Fruit fly (Drosophila melanogaster) whole organism, pupa: ENCODE measurements around the gene Rtnl1.

ENCODE experiments used
- CG10348 ChIP-seq: fragments of 200-800 bp; sonication (Bioruptor generic); IDR thresholded peaks from 2 replicates; pipeline ENCODE4 v1.3.6; 2022; ENCODE audit warnings: missing biosample characterization, missing genetic modification characterization
- CG12605 ChIP-seq: fragments of 200-800 bp; sonication (Bioruptor generic); IDR thresholded peaks from 2 replicates; pipeline ENCODE4 v1.3.6; 2022; ENCODE audit warnings: missing biosample characterization, missing genetic modification characterization
- CG13204 ChIP-seq: fragments of 200-800 bp; sonication (Bioruptor generic); optimal IDR thresholded peaks from 2 replicates; lab custom pipeline; 2018; ENCODE audit warnings: missing biosample characterization, mild to moderate bottlenecking, missing genetic modification characterization, moderate library complexity
- CG14655 ChIP-seq: fragments of 200-800 bp; sonication (Bioruptor generic); optimal IDR thresholded peaks from 3 replicates; lab custom pipeline; 2017; ENCODE audit warnings: mild to moderate bottlenecking, missing biosample characterization, missing genetic modification reagents, missing genetic modification characterization
- CG15710 ChIP-seq: fragments of 200-800 bp; sonication (Bioruptor generic); optimal IDR thresholded peaks from 2 replicates; lab custom pipeline; 2018; ENCODE audit warnings: missing biosample characterization, mild to moderate bottlenecking, missing genetic modification characterization, moderate library complexity
- CG17806 ChIP-seq: fragments of 200-800 bp; sonication (Bioruptor generic); optimal IDR thresholded peaks from 2 replicates; lab custom pipeline; 2018; ENCODE audit warnings: missing biosample characterization, mild to moderate bottlenecking, missing genetic modification characterization, moderate library complexity
- CG32121 ChIP-seq: fragments of 200-800 bp; sonication (Bioruptor generic); IDR thresholded peaks from 2 replicates; pipeline ENCODE4 v1.3.6; 2022; ENCODE audit warnings: missing biosample characterization, missing genetic modification characterization
- CG34367 ChIP-seq: fragments of 200-800 bp; sonication (Bioruptor generic); optimal IDR thresholded peaks from 2 replicates; lab custom pipeline; 2018; ENCODE audit warnings: missing biosample characterization, mild to moderate bottlenecking, missing genetic modification characterization
- CG4496 ChIP-seq: fragments of 200-800 bp; sonication (Bioruptor generic); IDR thresholded peaks from 3 replicates; pipeline ENCODE4 v1.3.6; 2022; ENCODE audit warnings: missing biosample characterization, missing genetic modification characterization
- CG8159 ChIP-seq: fragments of 200-800 bp; sonication (Bioruptor generic); optimal IDR thresholded peaks from 3 replicates; lab custom pipeline; 2018; ENCODE audit warnings: missing biosample characterization, mild to moderate bottlenecking, missing genetic modification characterization, moderate library complexity
- CG8301 ChIP-seq: fragments of 200-800 bp; sonication (Bioruptor generic); optimal IDR thresholded peaks from 2 replicates; lab custom pipeline; 2018; ENCODE audit warnings: missing biosample characterization, mild to moderate bottlenecking, missing genetic modification characterization
- CG9948 ChIP-seq: fragments of 200-800 bp; sonication (Bioruptor generic); optimal IDR thresholded peaks from 2 replicates; lab custom pipeline; 2018; ENCODE audit warnings: missing biosample characterization, mild to moderate bottlenecking, missing genetic modification characterization, moderate library complexity
- D1 ChIP-seq: fragments of 200-800 bp; sonication (Bioruptor generic); optimal IDR thresholded peaks from 2 replicates; lab custom pipeline; 2018; ENCODE audit warnings: missing biosample characterization, mild to moderate bottlenecking, missing genetic modification characterization, moderate library complexity
- EcR ChIP-seq: fragments of 200-800 bp; sonication (Bioruptor generic); optimal IDR thresholded peaks from 3 replicates; lab custom pipeline; 2019; ENCODE audit warnings: missing biosample characterization, missing genetic modification characterization, mild to moderate bottlenecking, moderate library complexity, missing genetic modification reagents
- Ets98B ChIP-seq: fragments of 200-800 bp; sonication (Bioruptor generic); IDR thresholded peaks from 2 replicates; pipeline ENCODE4 v1.3.6; 2022; ENCODE audit warnings: missing biosample characterization, missing genetic modification characterization
- Pif1A ChIP-seq: fragments of 200-800 bp; sonication (Bioruptor generic); optimal IDR thresholded peaks from 3 replicates; lab custom pipeline; 2016; ENCODE audit warnings: missing biosample characterization, missing genetic modification characterization
- Pif1B ChIP-seq: fragments of 200-800 bp; sonication (Bioruptor generic); optimal IDR thresholded peaks from 3 replicates; lab custom pipeline; 2016; ENCODE audit warnings: missing biosample characterization, missing genetic modification characterization
- fd96Ca ChIP-seq: fragments of 200-800 bp; sonication (Bioruptor generic); IDR thresholded peaks from 3 replicates; pipeline ENCODE4 v1.3.6; 2022; ENCODE audit warnings: missing biosample characterization, missing genetic modification characterization
- gl ChIP-seq: fragments of 200-800 bp; sonication (Bioruptor generic); optimal IDR thresholded peaks from 2 replicates; lab custom pipeline; 2018; ENCODE audit warnings: missing biosample characterization, mild to moderate bottlenecking, missing genetic modification characterization
- rn ChIP-seq: fragments of 200-800 bp; sonication (Bioruptor generic); IDR thresholded peaks from 2 replicates; pipeline ENCODE4 v1.3.6; 2022; ENCODE audit warnings: missing biosample characterization, missing genetic modification characterization

Gene Rtnl1

DNA sequence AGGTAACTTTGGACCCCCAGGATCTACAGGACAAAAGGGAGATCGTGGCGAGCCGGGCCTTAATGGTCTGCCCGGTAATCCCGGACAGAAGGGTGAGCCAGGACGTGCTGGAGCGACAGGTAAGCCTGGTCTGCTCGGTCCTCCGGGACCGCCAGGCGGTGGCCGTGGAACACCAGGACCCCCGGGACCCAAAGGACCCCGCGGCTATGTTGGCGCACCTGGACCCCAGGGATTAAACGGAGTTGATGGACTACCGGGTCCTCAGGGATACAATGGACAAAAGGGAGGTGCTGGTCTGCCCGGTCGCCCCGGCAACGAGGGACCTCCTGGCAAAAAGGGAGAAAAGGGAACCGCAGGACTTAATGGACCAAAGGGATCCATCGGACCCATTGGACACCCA is 22.4 kb upstream of the Rtnl1 start:
- no peak for TF ChIP-seq rn
- TF ChIP-seq CG32121 (GFP tag; lab: Robert Waterston, UW), result no peak
- no peak for TF ChIP-seq CG8159 (tag; lab: Kevin White, UChicago)
- no peak for TF ChIP-seq CG10348 (GFP tag; lab: Robert Waterston, UW)
- no peak for TF ChIP-seq CG13204 (GFP tag; lab: Kevin White, UChicago)
- no peak for TF ChIP-seq CG14655
- TF ChIP-seq CG4496 (GFP tag; lab: Robert Waterston, UW), result no peak
- no peak for TF ChIP-seq gl (tag; lab: Kevin White, UChicago)

DNA sequence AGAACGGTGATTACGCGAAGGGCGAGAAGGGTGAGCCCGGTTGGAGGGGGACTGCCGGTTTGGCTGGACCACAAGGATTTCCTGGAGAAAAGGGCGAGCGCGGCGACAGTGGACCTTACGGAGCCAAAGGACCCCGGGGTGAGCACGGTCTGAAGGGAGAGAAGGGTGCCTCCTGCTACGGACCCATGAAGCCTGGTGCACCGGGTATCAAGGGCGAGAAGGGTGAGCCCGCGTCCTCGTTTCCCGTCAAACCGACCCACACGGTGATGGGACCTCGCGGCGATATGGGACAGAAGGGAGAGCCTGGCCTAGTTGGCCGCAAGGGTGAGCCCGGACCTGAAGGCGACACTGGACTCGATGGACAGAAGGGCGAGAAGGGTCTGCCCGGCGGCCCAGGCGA is 21.9 kb upstream of the Rtnl1 start:
- TF ChIP-seq CG17806 (tag; lab: Kevin White, UChicago) (no peak), D1 (tag; lab: Kevin White, UChicago) (no peak), CG8159 (tag; lab: Kevin White, UChicago) (no peak), CG9948 (tag; lab: Kevin White, UChicago) (no peak), EcR (no peak), CG12605 (GFP tag; lab: Robert Waterston, UW) (no peak)
- TF ChIP-seq, all 21 proteins: peak for 0

DNA sequence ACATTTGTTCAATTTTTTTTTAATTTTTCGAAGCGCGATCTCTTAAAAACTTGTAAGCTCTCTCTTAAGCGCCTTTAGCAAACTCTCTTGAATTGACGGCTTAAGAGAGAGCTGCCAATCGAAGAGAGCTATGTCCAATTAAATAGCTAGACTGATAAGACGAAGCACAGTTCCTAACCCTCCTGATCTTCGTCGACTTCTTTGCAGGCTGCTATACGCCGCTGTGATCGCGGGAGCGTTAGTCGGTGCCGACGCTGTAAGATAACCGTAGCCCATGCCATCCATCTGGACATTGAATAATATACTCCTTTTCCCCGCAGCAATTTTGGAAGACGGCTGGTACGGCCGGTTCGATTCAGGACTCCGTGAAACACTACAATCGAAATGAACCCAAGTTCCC is 21.0 kb upstream of the Rtnl1 start:
- no peak for TF ChIP-seq gl (tag; lab: Kevin White, UChicago)
- TF ChIP-seq CG13204 (GFP tag; lab: Kevin White, UChicago), result no peak
- TF ChIP-seq CG8301 (tag; lab: Kevin White, UChicago), result no peak
- no peak for TF ChIP-seq fd96Ca (GFP tag; lab: Robert Waterston, UW)
- no peak for TF ChIP-seq CG14655
- TF ChIP-seq rn, result no peak
- no peak for TF ChIP-seq EcR
- no peak for TF ChIP-seq CG32121 (GFP tag; lab: Robert Waterston, UW)
- no peak for TF ChIP-seq CG4496 (GFP tag; lab: Robert Waterston, UW)
- TF ChIP-seq Pif1A (GFP tag; lab: Kevin White, UChicago), result no peak
- no peak for TF ChIP-seq CG17806 (tag; lab: Kevin White, UChicago)
- no peak for TF ChIP-seq CG34367 (tag; lab: Kevin White, UChicago)

DNA sequence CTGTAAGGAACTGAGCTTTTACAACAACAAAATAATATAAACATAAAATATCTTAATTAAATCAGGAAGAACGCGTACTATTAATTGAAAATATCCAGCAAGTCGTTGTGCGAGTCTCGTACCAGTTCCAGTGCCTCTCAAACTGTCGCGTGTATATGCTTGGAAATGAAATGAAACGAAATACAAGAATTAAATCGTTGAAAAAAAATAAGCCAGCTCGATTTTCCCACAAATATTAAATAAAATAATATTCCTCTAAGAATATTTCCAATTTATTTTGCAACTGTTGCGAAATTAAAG is 20.2 kb upstream of the Rtnl1 start:
- no peak for TF ChIP-seq CG12605 (GFP tag; lab: Robert Waterston, UW)
- TF ChIP-seq EcR, result no peak
- TF ChIP-seq CG13204 (GFP tag; lab: Kevin White, UChicago), result no peak
- TF ChIP-seq CG32121 (GFP tag; lab: Robert Waterston, UW), result no peak
- TF ChIP-seq CG9948 (tag; lab: Kevin White, UChicago), result no peak
- no peak for TF ChIP-seq CG14655
- TF ChIP-seq CG8159 (tag; lab: Kevin White, UChicago), result no peak
- no peak for TF ChIP-seq Pif1A (GFP tag; lab: Kevin White, UChicago)
- TF ChIP-seq CG17806 (tag; lab: Kevin White, UChicago), result no peak
- no peak for TF ChIP-seq Pif1B (GFP tag; lab: Kevin White, UChicago)
- no peak for TF ChIP-seq CG15710
- TF ChIP-seq CG34367 (tag; lab: Kevin White, UChicago), result no peak

DNA sequence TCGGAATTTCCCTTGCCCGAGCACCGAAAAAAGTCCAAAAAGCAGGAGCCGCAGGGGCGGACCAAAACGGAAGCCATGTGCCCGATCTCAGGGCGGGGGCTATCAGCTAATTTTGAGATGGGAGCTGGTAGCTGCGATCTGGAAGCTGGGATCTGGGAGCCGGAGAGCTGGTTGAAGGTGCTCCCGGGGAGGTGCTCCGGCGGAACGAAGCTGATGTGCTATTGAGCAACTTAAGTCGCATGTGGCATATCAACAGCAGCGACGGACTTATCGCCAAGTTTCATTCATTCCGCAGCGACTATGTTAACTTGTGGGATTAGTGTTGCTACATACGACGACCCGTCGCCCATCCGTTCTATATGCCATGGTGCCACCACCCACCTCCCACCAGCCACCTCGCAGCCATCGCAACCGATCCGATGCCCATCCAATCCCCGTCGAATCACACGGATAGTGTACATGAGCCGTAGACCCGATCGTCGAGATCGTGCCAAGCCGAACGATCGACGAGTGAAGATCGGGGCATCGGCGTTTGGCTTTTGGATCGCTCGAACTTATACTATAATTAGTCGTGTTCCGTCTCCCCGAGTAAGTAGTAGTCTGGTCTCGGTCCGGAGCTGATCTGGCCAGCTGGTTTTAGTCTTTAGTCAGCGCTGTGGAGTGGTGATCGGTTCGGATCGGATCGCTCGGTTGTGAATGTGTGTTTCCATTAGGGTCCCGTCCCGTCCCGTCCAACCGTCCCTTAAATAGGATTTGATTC is 19.7 kb upstream of the Rtnl1 start, which contains the start of gene Col4a1:
Gene Col4a1, plus strand, starts transcription at position 561 of the 760 bp plus-strand sequence.
- no peak for TF ChIP-seq CG14655
- TF ChIP-seq CG8159 (tag; lab: Kevin White, UChicago), result no peak
- no peak for TF ChIP-seq Pif1B (GFP tag; lab: Kevin White, UChicago)
- no peak for TF ChIP-seq CG17806 (tag; lab: Kevin White, UChicago)
- TF ChIP-seq, all 21 proteins: peak for 0

DNA sequence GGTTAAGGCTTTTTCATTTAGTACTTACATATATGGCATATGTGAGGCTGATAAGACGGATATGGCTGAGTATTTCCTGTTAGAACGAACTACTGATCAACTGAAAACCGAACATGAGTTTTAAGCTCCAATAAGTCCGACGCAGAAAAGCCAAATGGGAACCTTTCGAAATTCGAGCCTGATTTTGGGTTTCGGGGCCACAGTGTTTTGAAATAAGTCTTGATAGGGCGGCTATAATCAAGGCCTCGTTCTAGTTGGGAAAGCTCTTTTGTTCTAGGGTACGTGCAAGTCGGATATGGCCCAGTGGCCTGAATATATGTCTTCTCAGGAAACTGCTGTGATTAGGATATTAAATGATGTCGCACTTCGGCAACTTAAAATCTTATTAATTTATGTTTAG is 18.6 kb upstream of the Rtnl1 start, which contains the start of gene vkg:
Gene vkg, minus strand, starts transcription at position 101 of the 400 bp plus-strand sequence.
- TF ChIP-seq D1 (tag; lab: Kevin White, UChicago) (no peak), CG10348 (GFP tag; lab: Robert Waterston, UW) (no peak), CG13204 (GFP tag; lab: Kevin White, UChicago) (no peak), Ets98B (no peak), Pif1B (GFP tag; lab: Kevin White, UChicago) (no peak), CG34367 (tag; lab: Kevin White, UChicago) (no peak), CG15710 (no peak), CG17806 (tag; lab: Kevin White, UChicago) (no peak), EcR (no peak), gl (tag; lab: Kevin White, UChicago) (no peak), CG14655 (no peak)

DNA sequence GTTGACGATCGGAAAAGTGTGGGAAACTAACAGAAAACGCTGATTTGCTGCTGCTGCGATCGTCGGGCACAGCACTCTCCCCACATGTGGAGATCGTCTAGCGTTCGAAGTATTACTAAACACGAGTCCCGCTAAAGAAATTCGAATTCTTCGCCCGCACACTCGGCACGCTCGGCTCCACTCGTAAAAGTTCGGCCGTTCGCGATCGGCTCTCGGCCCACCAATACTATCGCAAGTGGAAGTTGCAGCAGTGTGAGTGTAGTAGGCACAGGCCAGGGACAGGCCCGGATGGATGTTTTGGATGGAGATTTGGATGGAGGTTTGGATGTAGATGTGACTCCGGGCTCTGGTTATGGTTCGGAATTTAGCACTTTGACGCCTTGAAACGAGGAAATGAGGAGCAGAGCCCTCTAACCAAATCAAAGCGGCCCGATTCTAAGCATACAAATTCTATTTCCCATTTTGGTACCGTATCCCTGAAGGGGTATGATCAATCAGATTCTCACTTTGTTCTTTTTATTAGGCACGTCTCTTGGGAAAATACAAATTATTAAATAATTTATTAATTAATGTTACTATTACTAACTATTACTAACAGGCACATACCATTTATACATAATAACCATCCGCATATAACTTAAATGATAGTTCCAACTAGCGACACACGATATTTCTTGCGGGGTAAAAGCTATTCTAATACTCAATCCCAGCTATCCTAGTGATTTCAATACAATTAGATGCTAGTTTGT is 18.0 kb upstream of the Rtnl1 start:
- peak; percentile 11; the same call in 1 of the 2 replicates for TF ChIP-seq CG32121 (GFP tag; lab: Robert Waterston, UW)
- no peak for TF ChIP-seq Pif1A (GFP tag; lab: Kevin White, UChicago)
- TF ChIP-seq fd96Ca (GFP tag; lab: Robert Waterston, UW), result 0 out of 3 replicates have a peak, but pooled peaks have one; percentile 32
